Worm (Caenorhabditis elegans) whole organism, L1 larva: ENCODE results near the gene F42A10.9.

Source experiments
- C04F5.9 ChIP-seq: sonication (generic microtip); optimal IDR thresholded peaks from 2 replicates; lab custom pipeline; 2016; ENCODE audit warnings: missing genetic modification characterization, missing compliant biosample characterization
- C16A3.4 ChIP-seq: fragments of 150-350 bp; optimal IDR thresholded peaks from 2 replicates; lab custom pipeline; 2014; ENCODE audit warnings: missing biosample characterization, missing genetic modification characterization
- alr-1 ChIP-seq: fragments of 200-800 bp; sonication (Bioruptor generic); optimal IDR thresholded peaks from 2 replicates; lab custom pipeline; 2018; ENCODE audit warnings: borderline replicate concordance, mild to moderate bottlenecking, missing genetic modification characterization, missing compliant biosample characterization
- aly-2 ChIP-seq: fragments of 150-350 bp; optimal IDR thresholded peaks from 2 replicates; lab custom pipeline; 2014; ENCODE audit warnings: missing biosample characterization, missing genetic modification characterization
- ama-1 ChIP-seq: fragments of 150-350 bp; optimal IDR thresholded peaks from 2 replicates; lab custom pipeline; 2014
- ceh-8 ChIP-seq: fragments of 200-800 bp; sonication (Bioruptor generic); optimal IDR thresholded peaks from 2 replicates; lab custom pipeline; 2018; ENCODE audit warnings: mild to moderate bottlenecking, missing genetic modification characterization, moderate library complexity, missing compliant biosample characterization
- ceh-82 ChIP-seq, 3 experiments: fragments of 150-350 bp in 1 of 3; sonication (generic microtip) in 2 of 3; optimal IDR thresholded peaks; 2 replicates each; lab custom pipeline; 2014 to 2017; ENCODE audit warnings: missing biosample characterization in 3 of 3, missing genetic modification characterization in 3 of 3
- ceh-88 ChIP-seq: fragments of 200-800 bp; sonication (Bioruptor generic); IDR thresholded peaks from 2 replicates; pipeline ENCODE4 v1.3.6; 2022; ENCODE audit warnings: missing genetic modification characterization, missing compliant biosample characterization
- ceh-90 ChIP-seq: sonication (generic microtip); optimal IDR thresholded peaks from 2 replicates; lab custom pipeline; 2016; ENCODE audit warnings: missing genetic modification characterization, missing compliant biosample characterization
- ces-1 ChIP-seq: fragments of 150-350 bp; optimal IDR thresholded peaks from 2 replicates; lab custom pipeline; 2014; ENCODE audit warnings: missing biosample characterization, missing genetic modification reagents, missing genetic modification characterization
- efl-3 ChIP-seq: fragments of 200-800 bp; sonication (Bioruptor generic); optimal IDR thresholded peaks from 2 replicates; lab custom pipeline; 2018; ENCODE audit warnings: mild to moderate bottlenecking, missing genetic modification characterization, missing compliant biosample characterization
- egl-13 ChIP-seq: sonication (generic microtip); optimal IDR thresholded peaks from 2 replicates; lab custom pipeline; 2016; ENCODE audit warnings: missing genotype, missing genetic modification reagents, missing genetic modification characterization, missing compliant biosample characterization
- egl-27 ChIP-seq, 2 experiments: fragments of 150-350 bp in 1 of 2; sonication (generic microtip); optimal IDR thresholded peaks; 3 replicates each; lab custom pipeline; 2017 to 2018; ENCODE audit warnings: missing biosample characterization in 2 of 2, missing genetic modification characterization in 2 of 2, missing genetic modification reagents in 2 of 2
- elt-3 ChIP-seq, 6 experiments: fragments of 150-350 bp in 1 of 6; sonication (generic microtip); optimal IDR thresholded peaks; 2 replicates each; lab custom pipeline; 2017 to 2018; ENCODE audit warnings: missing biosample characterization in 6 of 6, missing genetic modification characterization in 6 of 6, inconsistent platforms in 1 of 6
- ets-5 ChIP-seq: fragments of 200-800 bp; sonication (Bioruptor generic); IDR thresholded peaks from 2 replicates; pipeline ENCODE4 v1.3.6; 2022; ENCODE audit warnings: missing genetic modification characterization, missing compliant biosample characterization
- fkh-10 ChIP-seq: sonication (generic microtip); optimal IDR thresholded peaks from 2 replicates; lab custom pipeline; 2017; ENCODE audit warnings: missing biosample characterization, missing genetic modification reagents, missing genetic modification characterization
- grh-1 ChIP-seq: fragments of 200-800 bp; sonication (Bioruptor generic); IDR thresholded peaks from 2 replicates; pipeline ENCODE4 v1.3.6; 2022; ENCODE audit warnings: missing genetic modification reagents, missing genetic modification characterization, missing compliant biosample characterization
- hlh-17 ChIP-seq: fragments of 200-800 bp; sonication (Bioruptor generic); optimal IDR thresholded peaks from 2 replicates; lab custom pipeline; 2018; ENCODE audit warnings: missing genetic modification characterization, mild to moderate bottlenecking, missing compliant biosample characterization, moderate library complexity, borderline replicate concordance
- hpl-2 ChIP-seq: fragments of 150-350 bp; optimal IDR thresholded peaks from 2 replicates; lab custom pipeline; 2014; ENCODE audit warnings: missing biosample characterization, missing genetic modification reagents, missing genetic modification characterization
- irx-1 ChIP-seq: sonication (generic microtip); optimal IDR thresholded peaks from 2 replicates; lab custom pipeline; 2016; ENCODE audit warnings: missing genetic modification characterization, missing compliant biosample characterization
- isw-1 ChIP-seq: fragments of 200-800 bp; sonication (Bioruptor generic); IDR thresholded peaks from 2 replicates; pipeline ENCODE4 v1.3.6; 2022; ENCODE audit warnings: missing genetic modification characterization, missing compliant biosample characterization
- jun-1 ChIP-seq: fragments of 150-350 bp; optimal IDR thresholded peaks from 2 replicates; lab custom pipeline; 2014; ENCODE audit warnings: missing biosample characterization, missing genetic modification reagents, missing genetic modification characterization
- lin-13 ChIP-seq: fragments of 150-350 bp; optimal IDR thresholded peaks from 2 replicates; lab custom pipeline; 2014; ENCODE audit warnings: missing biosample characterization, missing genetic modification reagents, missing genetic modification characterization
- lin-14 ChIP-seq: fragments of 200-800 bp; sonication (Bioruptor generic); optimal IDR thresholded peaks from 2 replicates; lab custom pipeline; 2018; ENCODE audit warnings: mild to moderate bottlenecking, missing genetic modification characterization, moderate library complexity, missing compliant biosample characterization
- lir-3 ChIP-seq: sonication (generic microtip); optimal IDR thresholded peaks from 2 replicates; lab custom pipeline; 2016; ENCODE audit warnings: mild to moderate bottlenecking, missing genetic modification characterization, moderate library complexity, missing compliant biosample characterization; ENCODE audit not compliant: poor library complexity
- lsy-2 ChIP-seq, 2 experiments: fragments of 150-350 bp; optimal IDR thresholded peaks; 2 replicates each; lab custom pipeline; 2014; ENCODE audit warnings: missing biosample characterization in 2 of 2, missing genetic modification characterization in 2 of 2
- mab-9 ChIP-seq: fragments of 200-800 bp; sonication (Bioruptor generic); IDR thresholded peaks from 2 replicates; pipeline ENCODE4 v1.3.6; 2022; ENCODE audit warnings: missing genetic modification reagents, missing genetic modification characterization, missing compliant biosample characterization
- mdl-1 ChIP-seq, 2 experiments: fragments of 150-350 bp; optimal IDR thresholded peaks; 2 replicates each; lab custom pipeline; 2014 to 2017; ENCODE audit warnings: missing biosample characterization in 2 of 2, missing genetic modification characterization in 2 of 2, inconsistent platforms in 1 of 2
- mef-2 ChIP-seq: fragments of 150-350 bp; optimal IDR thresholded peaks from 2 replicates; lab custom pipeline; 2014; ENCODE audit warnings: missing biosample characterization, missing genetic modification characterization
- mep-1 ChIP-seq: fragments of 150-350 bp; optimal IDR thresholded peaks from 2 replicates; lab custom pipeline; 2014; ENCODE audit warnings: missing biosample characterization, missing genetic modification characterization
- nhr-11 ChIP-seq: fragments of 150-350 bp; optimal IDR thresholded peaks from 2 replicates; lab custom pipeline; 2014; ENCODE audit warnings: missing biosample characterization, missing genetic modification characterization
- nhr-12 ChIP-seq: sonication (generic microtip); optimal IDR thresholded peaks from 2 replicates; lab custom pipeline; 2017; ENCODE audit warnings: missing biosample characterization, missing genetic modification characterization
- nhr-19 ChIP-seq: fragments of 200-800 bp; sonication (Bioruptor generic); conservative IDR thresholded peaks from 2 replicates; pipeline ENCODE4 v1.3.6; 2022; ENCODE audit warnings: missing genetic modification characterization, missing compliant biosample characterization
- nhr-237 ChIP-seq: fragments of 150-350 bp; optimal IDR thresholded peaks from 2 replicates; lab custom pipeline; 2014; ENCODE audit warnings: missing biosample characterization, missing genetic modification characterization
- nhr-71 ChIP-seq: sonication (generic microtip); optimal IDR thresholded peaks from 2 replicates; lab custom pipeline; 2016; ENCODE audit warnings: mild to moderate bottlenecking, missing genetic modification characterization, moderate library complexity, missing compliant biosample characterization
- nhr-76 ChIP-seq: sonication (generic microtip); optimal IDR thresholded peaks from 2 replicates; lab custom pipeline; 2017; ENCODE audit warnings: missing biosample characterization, missing genetic modification characterization
- pag-3 ChIP-seq: sonication (generic microtip); optimal IDR thresholded peaks from 2 replicates; lab custom pipeline; 2017; ENCODE audit warnings: missing genetic modification characterization, mild to moderate bottlenecking, missing compliant biosample characterization, antibody characterized with exemption, borderline replicate concordance; ENCODE audit not compliant: insufficient read depth
- pqm-1 ChIP-seq: sonication (generic microtip); optimal IDR thresholded peaks from 3 replicates; lab custom pipeline; 2017; ENCODE audit warnings: missing biosample characterization, missing genetic modification characterization
- snpc-4 ChIP-seq: fragments of 150-350 bp; optimal IDR thresholded peaks from 2 replicates; lab custom pipeline; 2014; ENCODE audit warnings: missing biosample characterization, missing genetic modification characterization
- sox-4 ChIP-seq: sonication (generic microtip); optimal IDR thresholded peaks from 2 replicates; lab custom pipeline; 2016; ENCODE audit warnings: missing genetic modification characterization, missing compliant biosample characterization
- sptf-1 ChIP-seq: fragments of 150-350 bp; optimal IDR thresholded peaks from 2 replicates; lab custom pipeline; 2014; ENCODE audit warnings: missing biosample characterization, missing genetic modification characterization
- sup-37 ChIP-seq: fragments of 200-800 bp; sonication (Bioruptor generic); optimal IDR thresholded peaks from 2 replicates; lab custom pipeline; 2018; ENCODE audit warnings: mild to moderate bottlenecking, missing genetic modification characterization, missing compliant biosample characterization
- tlp-1 ChIP-seq: fragments of 150-350 bp; optimal IDR thresholded peaks from 2 replicates; lab custom pipeline; 2014; ENCODE audit warnings: missing biosample characterization, missing genetic modification characterization
- unc-86 ChIP-seq: sonication (generic microtip); optimal IDR thresholded peaks from 2 replicates; lab custom pipeline; 2016; ENCODE audit warnings: missing genetic modification characterization, missing compliant biosample characterization
- unc-98 ChIP-seq: fragments of 200-800 bp; sonication (Bioruptor generic); IDR thresholded peaks from 2 replicates; pipeline ENCODE4 v1.3.6; 2022; ENCODE audit warnings: missing genetic modification characterization, missing compliant biosample characterization
- vab-15 ChIP-seq: sonication (generic microtip); optimal IDR thresholded peaks from 2 replicates; lab custom pipeline; 2017; ENCODE audit warnings: missing genotype, mild to moderate bottlenecking, missing genetic modification characterization, missing compliant biosample characterization
- xbp-1 ChIP-seq: sonication (generic microtip); optimal IDR thresholded peaks from 2 replicates; lab custom pipeline; 2016; ENCODE audit warnings: missing genetic modification characterization, missing compliant biosample characterization
- zag-1 ChIP-seq: fragments of 150-350 bp; optimal IDR thresholded peaks from 2 replicates; lab custom pipeline; 2014; ENCODE audit warnings: missing biosample characterization, missing genetic modification characterization
- zip-4 ChIP-seq: fragments of 200-800 bp; sonication (Bioruptor generic); optimal IDR thresholded peaks from 2 replicates; lab custom pipeline; 2018; ENCODE audit warnings: mild to moderate bottlenecking, missing genetic modification characterization, moderate library complexity, missing compliant biosample characterization
- ztf-4 ChIP-seq: fragments of 150-350 bp; optimal IDR thresholded peaks from 2 replicates; lab custom pipeline; 2014; ENCODE audit warnings: missing biosample characterization, missing genetic modification characterization

Gene F42A10.9

ce11 chrIII:6136178-6136577 is 28.2 kb upstream of the F42A10.9 start, which contains the start of gene mvk-1:
mvk-1 (minus strand) TSS chrIII:6136278.
- TF ChIP-seq zag-1: no peak
- TF ChIP-seq jun-1 (tag; lab: Kevin White, UChicago): no peak
- no peak for TF ChIP-seq xbp-1 (tag; lab: Kevin White, UChicago)
- TF ChIP-seq pag-3: no peak
- TF ChIP-seq fkh-10 (GFP tag; lab: Kevin White, UChicago): no peak
- TF ChIP-seq C16A3.4 (tag; lab: Kevin White, UChicago): no peak
- TF ChIP-seq lsy-2 (tag; optimal IDR thresholded peaks at IDR 0.05; lab: Kevin White, UChicago): peak in 1 of 2 experiments; percentile 12
- no peak for TF ChIP-seq nhr-71
- TF ChIP-seq grh-1: no peak
- TF ChIP-seq, all 84 proteins: peak for 1

- TF ChIP-seq mep-1 (tag; lab: Kevin White, UChicago): peak; percentile 68
- no peak for TF ChIP-seq aly-2 (tag; lab: Kevin White, UChicago)
- TF ChIP-seq ceh-88 (GFP tag; lab: Robert Waterston, UW): no peak
- no peak for TF ChIP-seq mef-2
- TF ChIP-seq mab-9 (GFP tag; lab: Robert Waterston, UW): 0 out of 2 replicates have a peak, but pooled peaks have one; percentile 31
- TF ChIP-seq jun-1 (tag; lab: Kevin White, UChicago): peak; percentile 3
- no peak for TF ChIP-seq ama-1 (lab: Kevin White, UChicago)
- no peak for TF ChIP-seq ets-5 (GFP tag; lab: Robert Waterston, UW)
- TF ChIP-seq nhr-19 (GFP tag; lab: Robert Waterston, UW): peak; percentile 44
- TF ChIP-seq sox-4 (tag; lab: Kevin White, UChicago): no peak
- peak; percentile 55 for TF ChIP-seq ceh-8
- TF ChIP-seq nhr-76 (tag; lab: Kevin White, UChicago): no peak
- TF ChIP-seq snpc-4 (tag; lab: Kevin White, UChicago): no peak
- peak; percentile 27 for TF ChIP-seq zip-4 (GFP tag; lab: Kevin White, UChicago)
- TF ChIP-seq efl-3 (GFP tag; lab: Kevin White, UChicago): no peak
- no peak for TF ChIP-seq nhr-11 (tag; lab: Kevin White, UChicago)
- peak; percentile 3 to 82 (median 78) for TF ChIP-seq ceh-82 (tag; optimal IDR thresholded peaks at IDR 0.05; lab: Kevin White, UChicago)
- TF ChIP-seq ceh-90: no peak
- TF ChIP-seq sup-37 (GFP tag; lab: Kevin White, UChicago): no peak
- TF ChIP-seq lir-3: peak; percentile 2
- TF ChIP-seq pag-3: no peak
- no peak for TF ChIP-seq elt-3 (tag; optimal IDR thresholded peaks at IDR 0.05; lab: Kevin White, UChicago)
- TF ChIP-seq irx-1: peak; percentile 57
- no peak for TF ChIP-seq sptf-1
- TF ChIP-seq hlh-17 (GFP tag; lab: Kevin White, UChicago): no peak
- peak in 1 of 2 experiments; percentile 48 for TF ChIP-seq egl-27 (tag; optimal IDR thresholded peaks at IDR 0.05; lab: Kevin White, UChicago)
- TF ChIP-seq nhr-71: peak; percentile 89
- peak; percentile 51 for TF ChIP-seq egl-13 (tag; lab: Kevin White, UChicago)
- no peak for TF ChIP-seq grh-1
- peak in 1 of 2 experiments; percentile 57 for TF ChIP-seq mdl-1 (tag; optimal IDR thresholded peaks at IDR 0.05; lab: Kevin White, UChicago)
- no peak for TF ChIP-seq hpl-2
- peak; percentile 87 for TF ChIP-seq unc-86
- TF ChIP-seq nhr-237 (tag; lab: Kevin White, UChicago): no peak
- TF ChIP-seq alr-1 (tag; lab: Kevin White, UChicago): no peak
- no peak for TF ChIP-seq pqm-1 (tag; lab: Kevin White, UChicago)
- no peak for TF ChIP-seq zag-1
- TF ChIP-seq ces-1 (GFP tag; lab: Kevin White, UChicago): peak; percentile 59
- peak; percentile 63 for TF ChIP-seq xbp-1 (tag; lab: Kevin White, UChicago)
- no peak for TF ChIP-seq nhr-12
- peak; percentile 65 for TF ChIP-seq lin-13 (GFP tag; lab: Kevin White, UChicago)
- TF ChIP-seq tlp-1 (tag; lab: Kevin White, UChicago): no peak
- no peak for TF ChIP-seq unc-98
- peak; percentile 65 for TF ChIP-seq ztf-4 (tag; lab: Kevin White, UChicago)
- TF ChIP-seq vab-15 (tag; lab: Kevin White, UChicago): no peak
- TF ChIP-seq lin-14 (GFP tag; lab: Kevin White, UChicago): peak; percentile 98
- no peak for TF ChIP-seq C16A3.4 (tag; lab: Kevin White, UChicago)
- TF ChIP-seq C04F5.9: no peak
- peak; percentile 47; the same call in 1 of the 2 replicates for TF ChIP-seq isw-1
Observed at ce11 chrIII:6137431-6137830, 26.9 kb upstream of the F42A10.9 start.
